Worm (Caenorhabditis elegans) whole organism, mixed stage, embryonic: ENCODE results near the gene T05C1.2.

Experiments
- ces-1 ChIP-seq: fragments of 150-350 bp; optimal IDR thresholded peaks from 2 replicates; lab custom pipeline; 2014; ENCODE audit warnings: missing biosample characterization, missing genetic modification reagents, missing genetic modification characterization
- lin-13 ChIP-seq: fragments of 150-350 bp; optimal IDR thresholded peaks from 2 replicates; lab custom pipeline; 2014; ENCODE audit warnings: missing biosample characterization, missing genetic modification characterization
- lsy-2 ChIP-seq: fragments of 150-350 bp; optimal IDR thresholded peaks from 2 replicates; lab custom pipeline; 2014; ENCODE audit warnings: missing biosample characterization, missing genetic modification characterization
- nhr-12 ChIP-seq: fragments of 150-350 bp; optimal IDR thresholded peaks from 2 replicates; lab custom pipeline; 2014; ENCODE audit warnings: missing biosample characterization, missing genetic modification characterization
- pha-4 ChIP-seq: fragments of 150-350 bp; optimal IDR thresholded peaks from 2 replicates; lab custom pipeline; 2018; ENCODE audit warnings: missing biosample characterization, missing genetic modification reagents, missing genetic modification characterization
- unc-39 ChIP-seq: fragments of 150-350 bp; optimal IDR thresholded peaks from 2 replicates; lab custom pipeline; 2014; ENCODE audit warnings: missing biosample characterization, missing genetic modification characterization
- unc-62 ChIP-seq: fragments of 150-350 bp; optimal IDR thresholded peaks from 2 replicates; lab custom pipeline; 2014; ENCODE audit warnings: missing biosample characterization, missing genetic modification reagents, missing genetic modification characterization
- zip-8 ChIP-seq: fragments of 150-350 bp; optimal IDR thresholded peaks from 2 replicates; lab custom pipeline; 2014; ENCODE audit warnings: missing biosample characterization, missing genetic modification characterization

DNA sequence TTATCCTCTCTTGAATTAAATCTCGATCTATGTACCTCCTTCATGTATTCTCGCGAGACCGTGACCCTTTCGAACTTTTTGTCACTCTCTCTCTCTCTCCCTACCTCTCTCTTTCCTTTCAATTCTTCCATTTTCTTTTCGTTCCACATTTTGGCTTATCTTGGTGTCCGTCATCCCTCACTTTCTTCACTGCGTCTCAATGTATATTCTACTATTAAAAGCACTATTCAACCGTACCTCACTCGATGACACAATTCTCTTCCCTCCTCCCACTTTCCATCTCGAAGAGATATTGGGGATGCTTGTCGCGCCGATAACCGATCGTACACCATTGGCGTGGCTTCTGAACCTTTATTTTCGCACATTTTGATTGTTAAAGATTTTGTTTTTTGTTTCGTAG is 28.8 kb upstream of the T05C1.2 start:
- TF ChIP-seq zip-8 (tag; lab: Kevin White, UChicago) (no peak), lin-13 (no peak), nhr-12 (tag; lab: Kevin White, UChicago) (no peak), unc-62 (GFP tag; lab: Kevin White, UChicago) (no peak), pha-4 (tag; lab: Kevin White, UChicago) (no peak), unc-39 (no peak), lsy-2 (tag; lab: Kevin White, UChicago) (no peak), ces-1 (GFP tag; lab: Kevin White, UChicago) (no peak)
